Fruit fly (Drosophila melanogaster) whole organism, embryonic: Measurements from ENCODE around the gene soti.

Experiments
- Adf1 ChIP-seq: fragments of 200-800 bp; sonication (Bioruptor generic); IDR thresholded peaks from 2 replicates; pipeline ENCODE4 v1.3.6; 2022; ENCODE audit warnings: missing biosample characterization, missing genetic modification characterization
- Atf3 ChIP-seq: fragments of 200-800 bp; sonication (Bioruptor generic); optimal IDR thresholded peaks from 3 replicates; lab custom pipeline; 2016; ENCODE audit warnings: missing biosample characterization, missing genetic modification characterization
- CG11398 ChIP-seq: fragments of 200-800 bp; sonication (Bioruptor generic); optimal IDR thresholded peaks from 2 replicates; lab custom pipeline; 2016; ENCODE audit warnings: missing biosample characterization, missing genetic modification characterization
- CG12659 ChIP-seq: fragments of 200-800 bp; sonication (Bioruptor generic); optimal IDR thresholded peaks from 3 replicates; lab custom pipeline; 2017; ENCODE audit warnings: mild to moderate bottlenecking, missing biosample characterization, missing genetic modification reagents, missing genetic modification characterization
- CG13123 ChIP-seq: fragments of 200-800 bp; sonication (Bioruptor generic); optimal IDR thresholded peaks from 2 replicates; lab custom pipeline; 2016; ENCODE audit warnings: missing biosample characterization, missing genetic modification characterization
- CG14965 ChIP-seq: fragments of 200-800 bp; sonication (Bioruptor generic); optimal IDR thresholded peaks from 2 replicates; lab custom pipeline; 2016; ENCODE audit warnings: missing biosample characterization, missing genetic modification characterization, borderline replicate concordance
- CG17186 ChIP-seq: fragments of 200-800 bp; sonication (Bioruptor generic); optimal IDR thresholded peaks from 3 replicates; lab custom pipeline; 2017; ENCODE audit warnings: missing biosample characterization, missing genetic modification reagents, missing genetic modification characterization
- CG18764 ChIP-seq: fragments of 200-800 bp; sonication (Bioruptor generic); optimal IDR thresholded peaks from 3 replicates; lab custom pipeline; 2016; ENCODE audit warnings: missing biosample characterization, missing genetic modification characterization
- CG2202 ChIP-seq: fragments of 200-800 bp; sonication (Bioruptor generic); optimal IDR thresholded peaks from 2 replicates; lab custom pipeline; 2018; ENCODE audit warnings: missing biosample characterization, mild to moderate bottlenecking, missing genetic modification characterization
- CG2712 ChIP-seq: fragments of 200-800 bp; optimal IDR thresholded peaks from 3 replicates; lab custom pipeline; 2019; ENCODE audit warnings: missing biosample characterization, mild to moderate bottlenecking, missing genetic modification characterization, moderate library complexity
- CG33557 ChIP-seq: fragments of 200-800 bp; sonication (Bioruptor generic); optimal IDR thresholded peaks from 2 replicates; lab custom pipeline; 2019; ENCODE audit warnings: missing biosample characterization, mild to moderate bottlenecking, missing genetic modification characterization, moderate library complexity
- CG5953 ChIP-seq: fragments of 200-800 bp; sonication (Bioruptor generic); IDR thresholded peaks from 2 replicates; pipeline ENCODE4 v1.3.6; 2022; ENCODE audit warnings: missing biosample characterization, missing genetic modification characterization
- CG7745 ChIP-seq: fragments of 200-800 bp; sonication (Bioruptor generic); optimal IDR thresholded peaks from 2 replicates; lab custom pipeline; 2018; ENCODE audit warnings: missing biosample characterization, mild to moderate bottlenecking, missing genetic modification characterization, moderate library complexity
- CG7987 ChIP-seq: fragments of 200-800 bp; sonication (Bioruptor generic); optimal IDR thresholded peaks from 2 replicates; lab custom pipeline; 2018; ENCODE audit warnings: missing biosample characterization, mild to moderate bottlenecking, missing genetic modification characterization, moderate library complexity
- CG8765 ChIP-seq: fragments of 200-800 bp; sonication (Bioruptor generic); IDR thresholded peaks from 2 replicates; pipeline ENCODE4 v1.3.6; 2022; ENCODE audit warnings: missing biosample characterization, missing genetic modification characterization
- CG9215 ChIP-seq: fragments of 200-800 bp; sonication (Bioruptor generic); IDR thresholded peaks from 2 replicates; pipeline ENCODE4 v1.3.6; 2022; ENCODE audit warnings: missing biosample characterization, missing genetic modification characterization
- CG9727 ChIP-seq: fragments of 200-800 bp; sonication (Bioruptor generic); optimal IDR thresholded peaks from 3 replicates; lab custom pipeline; 2017; ENCODE audit warnings: missing biosample characterization, mild to moderate bottlenecking, missing genetic modification characterization
- CkIIα-i1 ChIP-seq: fragments of 200-800 bp; sonication (Bioruptor generic); IDR thresholded peaks from 2 replicates; pipeline ENCODE4 v1.3.6; 2022; ENCODE audit warnings: missing biosample characterization, missing genetic modification characterization
- CoRest ChIP-seq: fragments of 200-800 bp; sonication (Bioruptor generic); optimal IDR thresholded peaks from 3 replicates; lab custom pipeline; 2018; ENCODE audit warnings: missing biosample characterization, mild to moderate bottlenecking, missing genetic modification characterization, moderate library complexity
- Fer2 ChIP-seq: fragments of 200-800 bp; sonication (Bioruptor generic); optimal IDR thresholded peaks from 2 replicates; lab custom pipeline; 2018; ENCODE audit warnings: missing biosample characterization, mild to moderate bottlenecking, missing genetic modification characterization, moderate library complexity
- HLH3B ChIP-seq: fragments of 200-800 bp; sonication (Bioruptor generic); IDR thresholded peaks from 2 replicates; pipeline ENCODE4 v1.3.6; 2022; ENCODE audit warnings: missing biosample characterization, missing genetic modification characterization
- Hmr ChIP-seq: fragments of 200-800 bp; sonication (Bioruptor generic); optimal IDR thresholded peaks from 3 replicates; lab custom pipeline; 2017; ENCODE audit warnings: mild to moderate bottlenecking, missing biosample characterization, missing genetic modification reagents, missing genetic modification characterization
- MESR4 ChIP-seq: fragments of 200-800 bp; sonication (Bioruptor generic); optimal IDR thresholded peaks from 2 replicates; lab custom pipeline; 2018; ENCODE audit warnings: missing biosample characterization, mild to moderate bottlenecking, missing genetic modification characterization, moderate library complexity
- Med ChIP-seq: fragments of 200-800 bp; sonication (Bioruptor generic); peaks from one replicate; lab custom pipeline; 2016; ENCODE audit warnings: missing biosample characterization, missing genetic modification characterization, mild to moderate bottlenecking, inconsistent platforms, moderate library complexity
- Meics ChIP-seq: fragments of 200-800 bp; sonication (Bioruptor generic); optimal IDR thresholded peaks from 2 replicates; lab custom pipeline; 2017; ENCODE audit warnings: missing biosample characterization, mild to moderate bottlenecking, missing genetic modification characterization
- Ptx1 ChIP-seq: fragments of 200-800 bp; sonication (Bioruptor generic); IDR thresholded peaks from 2 replicates; pipeline ENCODE4 v1.3.6; 2022; ENCODE audit warnings: missing biosample characterization, missing genetic modification characterization
- Scr ChIP-seq: fragments of 200-800 bp; sonication (Bioruptor generic); IDR thresholded peaks from 2 replicates; pipeline ENCODE4 v1.3.6; 2022; ENCODE audit warnings: missing biosample characterization, missing genetic modification characterization; ENCODE audit not compliant: partially characterized antibody
- Sox100B ChIP-seq: fragments of 200-800 bp; sonication (Bioruptor generic); optimal IDR thresholded peaks from 3 replicates; lab custom pipeline; 2018; ENCODE audit warnings: missing biosample characterization, mild to moderate bottlenecking, missing genetic modification characterization
- Stat92E ChIP-seq, 3 experiments: fragments of >200 bp in 2 of 3; fragments of 200-800 bp in 1 of 3; sonication (Bioruptor generic) in 1 of 3; optimal IDR thresholded peaks; 2 replicates each; lab custom pipeline; 2017 to 2019; ENCODE audit warnings: missing biosample characterization in 3 of 3, missing genetic modification characterization in 3 of 3, mild to moderate bottlenecking in 1 of 3, moderate library complexity in 1 of 3
- ab ChIP-seq: fragments of 200-800 bp; sonication (Bioruptor generic); optimal IDR thresholded peaks from 2 replicates; lab custom pipeline; 2016; ENCODE audit warnings: missing biosample characterization, missing genetic modification characterization
- az2 ChIP-seq: fragments of 200-800 bp; sonication (Bioruptor generic); optimal IDR thresholded peaks from 3 replicates; lab custom pipeline; 2016; ENCODE audit warnings: missing biosample characterization, missing genetic modification characterization
- cad ChIP-seq: fragments of >200 bp; optimal IDR thresholded peaks from 2 replicates; lab custom pipeline; 2017; ENCODE audit warnings: missing biosample characterization, missing genetic modification characterization
- cato ChIP-seq: fragments of 200-800 bp; sonication (Bioruptor generic); optimal IDR thresholded peaks from 2 replicates; lab custom pipeline; 2016; ENCODE audit warnings: missing biosample characterization, missing genetic modification characterization, borderline replicate concordance
- ewg ChIP-seq: fragments of 200-800 bp; sonication (Bioruptor generic); optimal IDR thresholded peaks from 3 replicates; lab custom pipeline; 2017; ENCODE audit warnings: mild to moderate bottlenecking, missing biosample characterization, missing genetic modification reagents, missing genetic modification characterization
- eyg ChIP-seq: fragments of 200-800 bp; sonication (Bioruptor generic); optimal IDR thresholded peaks from 3 replicates; lab custom pipeline; 2016; ENCODE audit warnings: missing biosample characterization, missing genetic modification characterization
- fru ChIP-seq: fragments of >200 bp; optimal IDR thresholded peaks from 2 replicates; lab custom pipeline; 2017
- gt ChIP-seq: fragments of 200-800 bp; sonication (Bioruptor generic); IDR thresholded peaks from 2 replicates; pipeline ENCODE4 v1.3.6; 2022; ENCODE audit warnings: missing biosample characterization, missing genetic modification characterization
- klu ChIP-seq: fragments of 200-800 bp; sonication (Bioruptor generic); IDR thresholded peaks from 2 replicates; pipeline ENCODE4 v1.3.6; 2022; ENCODE audit warnings: missing biosample characterization, missing genetic modification characterization
- knrl ChIP-seq: fragments of 200-800 bp; sonication (Bioruptor generic); IDR thresholded peaks from 3 replicates; pipeline ENCODE4 v1.3.6; 2022; ENCODE audit warnings: missing biosample characterization, missing genetic modification characterization; ENCODE audit not compliant: partially characterized antibody
- lilli ChIP-seq: fragments of 200-800 bp; sonication (Bioruptor generic); optimal IDR thresholded peaks from 3 replicates; lab custom pipeline; 2016; ENCODE audit warnings: missing biosample characterization, missing genetic modification characterization
- luna ChIP-seq: fragments of 200-800 bp; sonication (Bioruptor generic); optimal IDR thresholded peaks from 2 replicates; lab custom pipeline; 2016; ENCODE audit warnings: missing biosample characterization, missing genetic modification characterization
- nmo ChIP-seq: fragments of 200-800 bp; sonication (Bioruptor generic); optimal IDR thresholded peaks from 2 replicates; lab custom pipeline; 2018; ENCODE audit warnings: missing biosample characterization, mild to moderate bottlenecking, missing genetic modification characterization, moderate library complexity
- nom ChIP-seq: fragments of 200-800 bp; sonication (Bioruptor generic); optimal IDR thresholded peaks from 2 replicates; lab custom pipeline; 2017; ENCODE audit warnings: missing biosample characterization, missing genetic modification characterization, mild to moderate bottlenecking, moderate library complexity, missing genetic modification reagents
- otp ChIP-seq: fragments of 200-800 bp; sonication (Bioruptor generic); IDR thresholded peaks from 3 replicates; pipeline ENCODE4, ENCODE4 v1.3.6; 2022; ENCODE audit warnings: missing biosample characterization, missing genetic modification characterization
- p53 ChIP-seq: fragments of 200-800 bp; sonication (Bioruptor generic); optimal IDR thresholded peaks from 2 replicates; lab custom pipeline; 2016; ENCODE audit warnings: missing biosample characterization, missing genetic modification characterization
- sc ChIP-seq, 3 experiments: fragments of >200 bp in 2 of 3; fragments of 200-800 bp in 1 of 3; sonication (Bioruptor generic) in 1 of 3; optimal IDR thresholded peaks; 2 replicates in 2 of 3; 3 replicates in 1 of 3; lab custom pipeline; 2017; ENCODE audit warnings: mild to moderate bottlenecking in 1 of 3, missing biosample characterization in 1 of 3, missing genetic modification characterization in 1 of 3, missing genetic modification reagents in 1 of 3
- seq ChIP-seq: fragments of 200-800 bp; sonication (Bioruptor generic); IDR thresholded peaks from 2 replicates; pipeline ENCODE4 v1.3.6; 2022; ENCODE audit warnings: missing biosample characterization, missing genetic modification characterization
- sisA ChIP-seq: fragments of 200-800 bp; sonication (Bioruptor generic); IDR thresholded peaks from 2 replicates; pipeline ENCODE4 v1.3.6; 2022; ENCODE audit warnings: missing biosample characterization, missing genetic modification characterization
- slbo ChIP-seq: fragments of 200-800 bp; sonication (Bioruptor generic); IDR thresholded peaks from 2 replicates; pipeline ENCODE4 v1.3.6; 2022; ENCODE audit warnings: missing biosample characterization, missing genetic modification characterization
- ssp ChIP-seq: fragments of 200-800 bp; sonication (Bioruptor generic); IDR thresholded peaks from 2 replicates; pipeline ENCODE4 v1.3.6; 2022; ENCODE audit warnings: missing biosample characterization, missing genetic modification characterization
- stc ChIP-seq: fragments of 200-800 bp; sonication (Bioruptor generic); IDR thresholded peaks from 2 replicates; pipeline ENCODE4 v1.3.6; 2022; ENCODE audit warnings: missing biosample characterization, missing genetic modification characterization

soti gene

DNA sequence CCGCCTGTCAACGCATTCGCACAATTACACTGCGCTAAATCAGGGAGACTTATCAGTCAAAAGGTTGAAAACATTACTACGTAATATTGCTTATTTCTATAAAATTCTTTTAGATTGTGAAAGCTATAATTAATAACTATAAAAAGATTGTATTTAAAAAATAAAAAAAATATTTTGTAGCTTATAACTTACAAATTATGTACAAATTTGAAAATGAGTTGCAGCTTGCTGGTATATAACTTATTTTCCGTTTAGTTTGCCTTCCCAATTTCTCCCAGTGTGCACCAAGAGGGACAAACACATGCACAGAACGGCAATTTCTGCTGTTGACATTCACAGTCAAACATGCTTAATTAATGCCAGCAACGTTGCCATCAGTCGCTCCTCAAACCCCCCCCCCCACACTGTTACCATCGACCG lies 27.8 kb downstream of the soti start (continued):
- TF ChIP-seq ab (no peak), MESR4 (GFP tag; lab: Kevin White, UChicago) (no peak), ssp (GFP tag; lab: Robert Waterston, UW) (peak; percentile 37; the same call in 1 of the 2 replicates), Med (GFP tag; lab: Kevin White, UChicago) (peak; percentile 58), sisA (GFP tag; lab: Robert Waterston, UW) (peak; percentile 51), CG17186 (GFP tag; lab: Kevin White, UChicago) (no peak), CkIIα-i1 (GFP tag; lab: Robert Waterston, UW) (no peak), otp (GFP tag; lab: Robert Waterston, UW) (no peak), eyg (GFP tag; lab: Kevin White, UChicago) (no peak), gt (GFP tag; lab: Robert Waterston, UW) (no peak), CG12659 (GFP tag; lab: Kevin White, UChicago) (peak; percentile 59), nmo (GFP tag; lab: Kevin White, UChicago) (peak; percentile 74), CG13123 (GFP tag; lab: Kevin White, UChicago) (peak; percentile 0), CG5953 (no peak; the same call in 1 of the 2 replicates), ewg (GFP tag; lab: Kevin White, UChicago) (peak; percentile 39), klu (GFP tag; lab: Robert Waterston, UW) (peak; percentile 42; the same call in 1 of the 2 replicates), CG11398 (GFP tag; lab: Kevin White, UChicago) (no peak), stc (GFP tag; lab: Robert Waterston, UW) (peak; percentile 57), cad (GFP tag; lab: Kevin White, UChicago) (no peak), az2 (GFP tag; lab: Kevin White, UChicago) (peak; percentile 58), CG9215 (GFP tag; lab: Robert Waterston, UW) (peak; percentile 65), Adf1 (GFP tag; lab: Robert Waterston, UW) (no peak; the same call in 1 of the 2 replicates), Atf3 (GFP tag; lab: Kevin White, UChicago) (no peak), slbo (GFP tag; lab: Robert Waterston, UW) (peak; percentile 68), Meics (GFP tag; lab: Kevin White, UChicago) (peak; percentile 85), CG7987 (GFP tag; lab: Kevin White, UChicago) (peak; percentile 16), luna (GFP tag; lab: Kevin White, UChicago) (no peak), cato (GFP tag; lab: Kevin White, UChicago) (peak; percentile 28), CG14965 (GFP tag; lab: Kevin White, UChicago) (no peak), p53 (GFP tag; lab: Kevin White, UChicago) (no peak), HLH3B (GFP tag; lab: Robert Waterston, UW) (peak; percentile 62), Fer2 (tag; lab: Kevin White, UChicago) (peak; percentile 70), Stat92E (GFP tag; optimal IDR thresholded peaks at IDR 0.05; lab: Kevin White, UChicago) (no peak), Sox100B (peak; percentile 85), sc (optimal IDR thresholded peaks at IDR 0.05; lab: Kevin White, UChicago) (no peak), sc (GFP tag; optimal IDR thresholded peaks at IDR 0.05; lab: Kevin White, UChicago) (peak; percentile 38), CG2712 (tag; lab: Kevin White, UChicago) (peak; percentile 88), CG9727 (GFP tag; lab: Kevin White, UChicago) (peak; percentile 78), CG8765 (no peak), seq (GFP tag; lab: Robert Waterston, UW) (peak; percentile 44; the same call in 1 of the 2 replicates), Scr (GFP tag; lab: Robert Waterston, UW) (no peak), lilli (peak; percentile 18), fru (lab: Kevin White, UChicago) (no peak), CG2202 (no peak), knrl (GFP tag; lab: Robert Waterston, UW) (no peak), Hmr (peak; percentile 75), Ptx1 (GFP tag; lab: Robert Waterston, UW) (peak; percentile 77), CG18764 (GFP tag; lab: Kevin White, UChicago) (peak; percentile 3), nom (GFP tag; lab: Kevin White, UChicago) (peak; percentile 87), CoRest (tag; lab: Kevin White, UChicago) (peak; percentile 77), CG7745 (tag; lab: Kevin White, UChicago) (no peak), CG33557 (GFP tag; lab: Kevin White, UChicago) (no peak)
